Fruit fly (Drosophila melanogaster) whole organism, pupa: ENCODE results near the gene Fuca.
A peak's percentile ranks its signal among the peaks of the same experiment; 100 is the strongest.

Experiments
- CG10348 ChIP-seq: fragments of 200-800 bp; sonication (Bioruptor generic); IDR thresholded peaks from 2 replicates; pipeline ENCODE4 v1.3.6; 2022; ENCODE audit warnings: missing biosample characterization, missing genetic modification characterization
- CG12605 ChIP-seq: fragments of 200-800 bp; sonication (Bioruptor generic); IDR thresholded peaks from 2 replicates; pipeline ENCODE4 v1.3.6; 2022; ENCODE audit warnings: missing biosample characterization, missing genetic modification characterization
- CG13204 ChIP-seq: fragments of 200-800 bp; sonication (Bioruptor generic); optimal IDR thresholded peaks from 2 replicates; lab custom pipeline; 2018; ENCODE audit warnings: missing biosample characterization, mild to moderate bottlenecking, missing genetic modification characterization, moderate library complexity
- CG14655 ChIP-seq: fragments of 200-800 bp; sonication (Bioruptor generic); optimal IDR thresholded peaks from 3 replicates; lab custom pipeline; 2017; ENCODE audit warnings: mild to moderate bottlenecking, missing biosample characterization, missing genetic modification reagents, missing genetic modification characterization
- CG15710 ChIP-seq: fragments of 200-800 bp; sonication (Bioruptor generic); optimal IDR thresholded peaks from 2 replicates; lab custom pipeline; 2018; ENCODE audit warnings: missing biosample characterization, mild to moderate bottlenecking, missing genetic modification characterization, moderate library complexity
- CG17806 ChIP-seq: fragments of 200-800 bp; sonication (Bioruptor generic); optimal IDR thresholded peaks from 2 replicates; lab custom pipeline; 2018; ENCODE audit warnings: missing biosample characterization, mild to moderate bottlenecking, missing genetic modification characterization, moderate library complexity
- CG32121 ChIP-seq: fragments of 200-800 bp; sonication (Bioruptor generic); IDR thresholded peaks from 2 replicates; pipeline ENCODE4 v1.3.6; 2022; ENCODE audit warnings: missing biosample characterization, missing genetic modification characterization
- CG34367 ChIP-seq: fragments of 200-800 bp; sonication (Bioruptor generic); optimal IDR thresholded peaks from 2 replicates; lab custom pipeline; 2018; ENCODE audit warnings: missing biosample characterization, mild to moderate bottlenecking, missing genetic modification characterization
- CG4496 ChIP-seq: fragments of 200-800 bp; sonication (Bioruptor generic); IDR thresholded peaks from 3 replicates; pipeline ENCODE4 v1.3.6; 2022; ENCODE audit warnings: missing biosample characterization, missing genetic modification characterization
- CG8159 ChIP-seq: fragments of 200-800 bp; sonication (Bioruptor generic); optimal IDR thresholded peaks from 3 replicates; lab custom pipeline; 2018; ENCODE audit warnings: missing biosample characterization, mild to moderate bottlenecking, missing genetic modification characterization, moderate library complexity
- CG8301 ChIP-seq: fragments of 200-800 bp; sonication (Bioruptor generic); optimal IDR thresholded peaks from 2 replicates; lab custom pipeline; 2018; ENCODE audit warnings: missing biosample characterization, mild to moderate bottlenecking, missing genetic modification characterization
- CG9948 ChIP-seq: fragments of 200-800 bp; sonication (Bioruptor generic); optimal IDR thresholded peaks from 2 replicates; lab custom pipeline; 2018; ENCODE audit warnings: missing biosample characterization, mild to moderate bottlenecking, missing genetic modification characterization, moderate library complexity
- D1 ChIP-seq: fragments of 200-800 bp; sonication (Bioruptor generic); optimal IDR thresholded peaks from 2 replicates; lab custom pipeline; 2018; ENCODE audit warnings: missing biosample characterization, mild to moderate bottlenecking, missing genetic modification characterization, moderate library complexity
- EcR ChIP-seq: fragments of 200-800 bp; sonication (Bioruptor generic); optimal IDR thresholded peaks from 3 replicates; lab custom pipeline; 2019; ENCODE audit warnings: missing biosample characterization, missing genetic modification characterization, mild to moderate bottlenecking, moderate library complexity, missing genetic modification reagents
- Ets98B ChIP-seq: fragments of 200-800 bp; sonication (Bioruptor generic); IDR thresholded peaks from 2 replicates; pipeline ENCODE4 v1.3.6; 2022; ENCODE audit warnings: missing biosample characterization, missing genetic modification characterization
- Pif1A ChIP-seq: fragments of 200-800 bp; sonication (Bioruptor generic); optimal IDR thresholded peaks from 3 replicates; lab custom pipeline; 2016; ENCODE audit warnings: missing biosample characterization, missing genetic modification characterization
- Pif1B ChIP-seq: fragments of 200-800 bp; sonication (Bioruptor generic); optimal IDR thresholded peaks from 3 replicates; lab custom pipeline; 2016; ENCODE audit warnings: missing biosample characterization, missing genetic modification characterization
- Snoo ChIP-seq: fragments of 200-800 bp; sonication (Bioruptor generic); optimal IDR thresholded peaks from 3 replicates; lab custom pipeline; 2017; ENCODE audit warnings: missing biosample characterization, mild to moderate bottlenecking, missing genetic modification characterization, inconsistent platforms
- fd96Ca ChIP-seq: fragments of 200-800 bp; sonication (Bioruptor generic); IDR thresholded peaks from 3 replicates; pipeline ENCODE4 v1.3.6; 2022; ENCODE audit warnings: missing biosample characterization, missing genetic modification characterization
- gl ChIP-seq: fragments of 200-800 bp; sonication (Bioruptor generic); optimal IDR thresholded peaks from 2 replicates; lab custom pipeline; 2018; ENCODE audit warnings: missing biosample characterization, mild to moderate bottlenecking, missing genetic modification characterization
- rn ChIP-seq: fragments of 200-800 bp; sonication (Bioruptor generic); IDR thresholded peaks from 2 replicates; pipeline ENCODE4 v1.3.6; 2022; ENCODE audit warnings: missing biosample characterization, missing genetic modification characterization

The Fuca gene

DNA sequence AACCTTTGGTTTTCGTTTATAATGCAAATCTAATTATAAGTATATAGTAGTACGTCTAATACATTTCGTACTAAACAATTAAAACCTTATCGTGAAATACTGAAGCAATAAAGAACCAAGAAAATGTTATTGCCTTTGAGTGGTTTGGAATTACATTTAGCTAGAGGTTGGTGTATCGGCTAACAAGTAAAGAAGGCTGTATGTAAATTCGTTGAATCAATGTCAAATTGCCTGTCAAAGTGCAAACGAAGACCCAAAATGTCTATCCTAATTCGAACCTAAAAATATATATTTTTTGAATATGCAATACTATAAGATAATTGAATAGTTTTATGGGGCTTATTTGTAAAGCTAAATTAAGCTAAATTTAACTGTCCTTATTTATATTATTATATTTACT lies 11.3 kb downstream of the Fuca start:
- TF ChIP-seq D1 (tag; lab: Kevin White, UChicago), result peak; percentile 62
- TF ChIP-seq CG9948 (tag; lab: Kevin White, UChicago), result no peak
- no peak for TF ChIP-seq CG13204 (GFP tag; lab: Kevin White, UChicago)
- TF ChIP-seq rn, result no peak

dm6 chr3L:11510489-11510888 lies 12.0 kb downstream of the Fuca start, which contains the start of gene CG33272:
Gene CG33272 (minus strand): TSS chr3L:11510589.
- TF ChIP-seq Pif1B (GFP tag; lab: Kevin White, UChicago) (no peak), CG34367 (no peak)

- no peak for TF ChIP-seq CG17806 (tag; lab: Kevin White, UChicago)
- no peak for TF ChIP-seq Pif1B (GFP tag; lab: Kevin White, UChicago)
- TF ChIP-seq CG14655 (GFP tag; lab: Kevin White, UChicago), result no peak
- no peak for TF ChIP-seq CG15710 (tag; lab: Kevin White, UChicago)
- no peak for TF ChIP-seq Ets98B (GFP tag; lab: Robert Waterston, UW)
- TF ChIP-seq CG34367, result no peak
- no peak for TF ChIP-seq CG4496
- no peak for TF ChIP-seq CG13204 (GFP tag; lab: Kevin White, UChicago)
- no peak for TF ChIP-seq CG9948 (tag; lab: Kevin White, UChicago)
- TF ChIP-seq CG8159 (tag; lab: Kevin White, UChicago), result no peak
- no peak for TF ChIP-seq rn
- TF ChIP-seq CG32121 (GFP tag; lab: Robert Waterston, UW), result no peak
- no peak for TF ChIP-seq D1 (tag; lab: Kevin White, UChicago)
Measured at dm6 chr3L:11509294-11509911, 13.1 kb downstream of the Fuca start, which contains the start of the genes Sgs8 and Sgs7. Gene Sgs8 (minus strand): TSS chr3L:11509394. Gene Sgs7 (plus strand): TSS chr3L:11509861.

dm6 chr3L:11508337-11508736 lies 14.2 kb downstream of the Fuca start, which contains the start of gene CG33500:
Gene CG33500 (plus strand): TSS chr3L:11508637.
- TF ChIP-seq CG32121 (GFP tag; lab: Robert Waterston, UW), result no peak
- TF ChIP-seq fd96Ca (GFP tag; lab: Robert Waterston, UW), result no peak
- no peak for TF ChIP-seq CG17806 (tag; lab: Kevin White, UChicago)
- TF ChIP-seq CG15710 (tag; lab: Kevin White, UChicago), result no peak
- no peak for TF ChIP-seq CG8159 (tag; lab: Kevin White, UChicago)
- no peak for TF ChIP-seq CG13204 (GFP tag; lab: Kevin White, UChicago)
- TF ChIP-seq CG12605 (GFP tag; lab: Robert Waterston, UW), result no peak
- TF ChIP-seq, all 21 proteins: peak for 0

dm6 chr3L:11493090-11493807 lies 29.3 kb downstream of the Fuca start:
- TF ChIP-seq CG14655 (GFP tag; lab: Kevin White, UChicago), result peak; percentile 67
- TF ChIP-seq gl (tag; lab: Kevin White, UChicago), result peak; percentile 7
- TF ChIP-seq D1 (tag; lab: Kevin White, UChicago), result no peak
- peak; percentile 46 for TF ChIP-seq Pif1B (GFP tag; lab: Kevin White, UChicago)
- TF ChIP-seq EcR, result peak; percentile 90
- peak; percentile 47 for TF ChIP-seq CG8159 (tag; lab: Kevin White, UChicago)
- TF ChIP-seq CG13204 (GFP tag; lab: Kevin White, UChicago), result peak; percentile 57
- TF ChIP-seq CG32121 (GFP tag; lab: Robert Waterston, UW), result no peak
- TF ChIP-seq CG15710 (tag; lab: Kevin White, UChicago), result peak; percentile 22
- TF ChIP-seq CG17806 (tag; lab: Kevin White, UChicago), result peak; percentile 40
- TF ChIP-seq CG34367, result no peak
- peak; percentile 26 for TF ChIP-seq CG9948 (tag; lab: Kevin White, UChicago)
- TF ChIP-seq Snoo (tag; lab: Kevin White, UChicago), result no peak
- TF ChIP-seq CG8301, result peak; percentile 31
- peak; percentile 24; the same call in 1 of the 2 replicates for TF ChIP-seq Ets98B (GFP tag; lab: Robert Waterston, UW)
- TF ChIP-seq Pif1A (GFP tag; lab: Kevin White, UChicago), result peak; percentile 41

DNA sequence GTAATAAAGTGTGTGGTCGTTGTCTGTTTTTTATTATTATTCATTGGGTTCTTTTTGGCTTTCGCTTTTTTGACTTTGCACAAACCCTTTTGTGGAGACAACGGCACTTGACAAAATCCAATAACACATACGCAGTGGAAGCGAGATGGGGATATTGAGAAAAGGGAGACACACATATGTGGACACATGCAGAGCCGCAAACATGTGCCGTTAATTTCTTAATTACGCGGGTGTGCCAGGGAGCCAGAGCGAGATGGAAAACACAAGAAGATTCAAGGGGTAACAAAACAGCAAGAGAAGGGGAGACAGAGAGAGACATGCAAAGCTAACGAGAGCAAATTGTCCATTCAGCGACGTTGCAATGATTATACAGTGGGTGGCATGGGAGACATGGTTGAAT lies 30.1 kb downstream of the Fuca start:
- TF ChIP-seq CG12605 (GFP tag; lab: Robert Waterston, UW) (no peak; the same call in 1 of the 2 replicates), CG14655 (GFP tag; lab: Kevin White, UChicago) (no peak), CG10348 (GFP tag; lab: Robert Waterston, UW) (no peak), CG34367 (no peak), CG9948 (tag; lab: Kevin White, UChicago) (no peak), CG8159 (tag; lab: Kevin White, UChicago) (no peak), CG8301 (no peak), gl (tag; lab: Kevin White, UChicago) (no peak), Pif1B (GFP tag; lab: Kevin White, UChicago) (no peak), fd96Ca (GFP tag; lab: Robert Waterston, UW) (no peak), D1 (tag; lab: Kevin White, UChicago) (no peak), EcR (no peak), rn (no peak), CG32121 (GFP tag; lab: Robert Waterston, UW) (peak; percentile 54), CG13204 (GFP tag; lab: Kevin White, UChicago) (peak; percentile 29), CG4496 (no peak), CG15710 (tag; lab: Kevin White, UChicago) (no peak)
